Worm (Caenorhabditis elegans): ENCODE data around the gene rfp-1.
A peak's percentile ranks its signal among the peaks of the same experiment; 100 is the strongest.

Gene rfp-1

DNA sequence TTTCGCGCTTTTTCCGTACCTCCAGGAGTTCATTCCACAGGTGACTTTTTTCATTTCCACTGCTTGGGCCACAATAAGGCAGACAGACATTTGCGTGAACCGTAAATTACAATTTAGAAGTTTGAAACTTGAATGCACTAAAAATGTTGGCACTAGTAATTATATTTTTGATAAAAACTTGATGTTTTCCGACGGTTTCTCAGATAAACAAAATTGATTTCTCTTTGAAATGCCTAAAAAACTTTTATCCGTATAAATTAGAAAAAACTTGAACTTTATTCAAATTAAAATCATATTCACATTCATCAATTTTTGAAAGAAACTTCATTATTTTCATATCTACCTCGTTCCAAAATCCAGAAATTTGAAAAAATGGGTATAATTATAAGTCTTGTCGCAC, 37.3 kb downstream of the rfp-1 start, which contains the start of gene ZK353.3:
ZK353.3 (plus strand) TSS at position 301 of the 400 bp plus-strand sequence.
- no peak for TF ChIP-seq C08G9.2 (tag; optimal IDR thresholded peaks at IDR 0.05)
- no peak for TF ChIP-seq elt-4 (tag; optimal IDR thresholded peaks at IDR 0.05)
- TF ChIP-seq fkh-10 (GFP tag; optimal IDR thresholded peaks at IDR 0.05): no peak
- no peak for TF ChIP-seq nhr-11 (tag; optimal IDR thresholded peaks at IDR 0.05)
- TF ChIP-seq madf-2 (tag; optimal IDR thresholded peaks at IDR 0.05): no peak
- no peak for TF ChIP-seq F13H6.1 (tag; optimal IDR thresholded peaks at IDR 0.05)
- TF ChIP-seq hlh-15 (tag; optimal IDR thresholded peaks at IDR 0.05): no peak

- TF ChIP-seq ref-2 (tag; optimal IDR thresholded peaks at IDR 0.05) (no peak), sox-4 (tag; optimal IDR thresholded peaks at IDR 0.05) (no peak), hlh-6 (tag; optimal IDR thresholded peaks at IDR 0.05) (no peak), elt-2 (tag; optimal IDR thresholded peaks at IDR 0.05) (no peak), F13H6.1 (tag; optimal IDR thresholded peaks at IDR 0.05) (no peak), unc-55 (GFP tag; optimal IDR thresholded peaks at IDR 0.05) (no peak), tbx-7 (tag; optimal IDR thresholded peaks at IDR 0.05) (no peak), ceh-22 (tag; optimal IDR thresholded peaks at IDR 0.05) (no peak), K09A11.1 (tag; optimal IDR thresholded peaks at IDR 0.05; ENCODE audit: insufficient read depth) (no peak), unc-42 (tag; optimal IDR thresholded peaks at IDR 0.05) (no peak), dmd-4 (tag; optimal IDR thresholded peaks at IDR 0.05; ENCODE audit: borderline replicate concordance) (no peak), pat-9 (tag; optimal IDR thresholded peaks at IDR 0.05) (no peak)
Measured at ce11 chrIII:8398411-8398810, 40.0 kb downstream of the rfp-1 start, which contains the start of gene ZK353.2. ZK353.2 (plus strand) TSS chrIII:8398711.

DNA sequence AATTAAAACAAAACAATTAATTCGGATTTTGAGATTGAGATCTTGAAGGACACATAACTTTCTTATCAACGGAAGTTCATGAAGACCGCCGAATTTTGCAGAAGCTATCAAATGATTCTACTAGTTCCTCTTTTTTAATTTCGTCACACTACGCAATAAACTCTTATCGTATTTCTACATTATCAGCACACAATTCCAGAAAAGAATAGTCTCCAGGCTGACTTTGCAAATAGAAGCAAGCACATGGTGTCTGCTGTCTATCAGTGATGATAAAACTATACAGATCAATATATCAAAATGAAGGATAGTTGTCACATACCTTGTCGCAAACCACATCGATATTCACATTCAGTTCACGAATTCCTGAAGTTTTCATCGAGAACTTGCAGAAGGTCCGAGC, 42.1 kb downstream of the rfp-1 start:
- TF ChIP-seq rnt-1 (tag; optimal IDR thresholded peaks at IDR 0.05) (no peak), elt-2 (tag; optimal IDR thresholded peaks at IDR 0.05) (peak; percentile 66)

ce11 chrIII:8401887-8402286, 43.5 kb downstream of the rfp-1 start, which contains the start of gene lap-1:
lap-1 (minus strand) TSS chrIII:8401928.
- no peak for TF ChIP-seq lin-11 (tag; optimal IDR thresholded peaks at IDR 0.05)
- TF ChIP-seq ceh-2 (tag; optimal IDR thresholded peaks at IDR 0.05): no peak
- TF ChIP-seq ama-1 (optimal IDR thresholded peaks at IDR 0.05): no peak
- no peak for TF ChIP-seq hlh-13 (GFP tag; optimal IDR thresholded peaks at IDR 0.05)
- TF ChIP-seq elt-4 (tag; optimal IDR thresholded peaks at IDR 0.05): no peak
- TF ChIP-seq hlh-8 (tag; optimal IDR thresholded peaks at IDR 0.05): no peak
- TF ChIP-seq ceh-19 (GFP tag; optimal IDR thresholded peaks at IDR 0.05): no peak
- TF ChIP-seq ceh-22 (tag; optimal IDR thresholded peaks at IDR 0.05): no peak
- no peak for TF ChIP-seq ceh-48 (tag; optimal IDR thresholded peaks at IDR 0.05)
- TF ChIP-seq ztf-16 (tag; optimal IDR thresholded peaks at IDR 0.05): no peak
- no peak for TF ChIP-seq C08G9.2 (tag; optimal IDR thresholded peaks at IDR 0.05)
- TF ChIP-seq dve-1 (tag; optimal IDR thresholded peaks at IDR 0.05): no peak
- no peak for TF ChIP-seq pha-2 (tag; optimal IDR thresholded peaks at IDR 0.05)
- TF ChIP-seq sox-2 (GFP tag; IDR thresholded peaks at IDR 0.05): no peak
- TF ChIP-seq unc-55 (GFP tag; optimal IDR thresholded peaks at IDR 0.05): no peak
- no peak for TF ChIP-seq ttx-3 (tag; optimal IDR thresholded peaks at IDR 0.05)

ce11 chrIII:8402633-8403032, 44.2 kb downstream of the rfp-1 start:
- TF ChIP-seq gmeb-2 (tag; optimal IDR thresholded peaks at IDR 0.05) (no peak), hlh-6 (tag; optimal IDR thresholded peaks at IDR 0.05) (no peak), sox-2 (GFP tag; IDR thresholded peaks at IDR 0.05) (no peak), ceh-34 (tag; optimal IDR thresholded peaks at IDR 0.05) (no peak)

DNA sequence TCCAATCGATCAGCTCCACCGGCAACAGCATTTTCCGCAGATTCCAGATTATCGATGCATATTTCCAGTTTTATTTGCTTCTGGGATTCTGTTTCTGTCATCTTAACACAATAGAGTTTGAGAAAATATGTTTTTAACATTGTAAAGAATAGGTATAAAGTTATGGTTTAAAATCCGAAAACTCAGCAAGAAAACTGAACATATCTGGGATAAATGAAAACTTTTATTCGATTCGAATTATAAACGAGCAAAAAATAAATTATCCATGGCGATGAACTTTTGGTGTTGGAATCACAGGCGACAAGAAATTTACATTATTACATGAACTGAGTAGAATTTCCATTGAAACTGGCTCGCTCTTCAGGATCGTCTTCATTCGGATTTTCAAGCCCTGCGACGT, 45.1 kb downstream of the rfp-1 start, which contains the start of gene cutc-1:
cutc-1 (minus strand) TSS at position 101 of the 400 bp plus-strand sequence.
- TF ChIP-seq nfya-1 (tag; optimal IDR thresholded peaks at IDR 0.05) (no peak), pha-4 (tag; optimal IDR thresholded peaks at IDR 0.05) (no peak), dmd-4 (tag; optimal IDR thresholded peaks at IDR 0.05; ENCODE audit: borderline replicate concordance) (no peak), nhr-232 (tag; optimal IDR thresholded peaks at IDR 0.05) (no peak), Y22D7AL.16 (tag; optimal IDR thresholded peaks at IDR 0.05) (no peak), ets-4 (tag; optimal IDR thresholded peaks at IDR 0.05) (no peak), eyg-1 (tag; optimal IDR thresholded peaks at IDR 0.05) (no peak), sdc-2 (tag; optimal IDR thresholded peaks at IDR 0.05) (no peak), fkh-10 (GFP tag; optimal IDR thresholded peaks at IDR 0.05) (no peak)
